Fruit fly (Drosophila melanogaster) whole organism, embryonic: ENCODE results near the gene MEP-1.

Experiments
- Atf3 ChIP-seq: fragments of 200-800 bp; sonication (Bioruptor generic); optimal IDR thresholded peaks from 3 replicates; lab custom pipeline; 2016; ENCODE audit warnings: missing biosample characterization, missing genetic modification characterization
- CG10462 ChIP-seq: fragments of 200-800 bp; sonication (Bioruptor generic); optimal IDR thresholded peaks from 2 replicates; lab custom pipeline; 2016; ENCODE audit warnings: missing biosample characterization, missing genetic modification characterization
- CG11398 ChIP-seq: fragments of 200-800 bp; sonication (Bioruptor generic); optimal IDR thresholded peaks from 2 replicates; lab custom pipeline; 2016; ENCODE audit warnings: missing biosample characterization, missing genetic modification characterization
- CG11723 ChIP-seq: fragments of 200-800 bp; sonication (Bioruptor generic); optimal IDR thresholded peaks from 2 replicates; lab custom pipeline; 2017; ENCODE audit warnings: missing biosample characterization, mild to moderate bottlenecking, missing genetic modification characterization
- CG12659 ChIP-seq: fragments of 200-800 bp; sonication (Bioruptor generic); optimal IDR thresholded peaks from 3 replicates; lab custom pipeline; 2017; ENCODE audit warnings: mild to moderate bottlenecking, missing biosample characterization, missing genetic modification reagents, missing genetic modification characterization
- CG13296 ChIP-seq: fragments of 200-800 bp; sonication (Bioruptor generic); optimal IDR thresholded peaks from 3 replicates; lab custom pipeline; 2018; ENCODE audit warnings: missing biosample characterization, mild to moderate bottlenecking, missing genetic modification characterization
- CG13775 ChIP-seq: fragments of 200-800 bp; sonication (Bioruptor generic); optimal IDR thresholded peaks from 3 replicates; lab custom pipeline; 2017; ENCODE audit warnings: missing biosample characterization, mild to moderate bottlenecking, missing genetic modification characterization
- CG1647 ChIP-seq: fragments of 200-800 bp; sonication (Bioruptor generic); optimal IDR thresholded peaks from 3 replicates; lab custom pipeline; 2016; ENCODE audit warnings: missing biosample characterization, missing genetic modification characterization
- CG17186 ChIP-seq: fragments of 200-800 bp; sonication (Bioruptor generic); optimal IDR thresholded peaks from 3 replicates; lab custom pipeline; 2017; ENCODE audit warnings: missing biosample characterization, missing genetic modification reagents, missing genetic modification characterization
- CG18262 ChIP-seq: fragments of 200-800 bp; optimal IDR thresholded peaks from 3 replicates; lab custom pipeline; 2019; ENCODE audit warnings: missing biosample characterization, mild to moderate bottlenecking, missing genetic modification characterization, moderate library complexity
- CG2116 ChIP-seq: fragments of 200-800 bp; sonication (Bioruptor generic); optimal IDR thresholded peaks from 3 replicates; lab custom pipeline; 2018; ENCODE audit warnings: missing biosample characterization, mild to moderate bottlenecking, missing genetic modification characterization
- CG34422 ChIP-seq: fragments of 200-800 bp; sonication (Bioruptor generic); IDR thresholded peaks from 3 replicates; pipeline ENCODE4 v1.3.6; 2022; ENCODE audit warnings: missing biosample characterization, missing genetic modification characterization
- CG7372 ChIP-seq: fragments of 200-800 bp; sonication (Bioruptor generic); IDR thresholded peaks from 2 replicates; pipeline ENCODE4 v1.3.6; 2022; ENCODE audit warnings: missing biosample characterization, missing genetic modification characterization
- CG7839 ChIP-seq: fragments of 200-800 bp; sonication (Bioruptor generic); optimal IDR thresholded peaks from 3 replicates; lab custom pipeline; 2018; ENCODE audit warnings: missing biosample characterization, mild to moderate bottlenecking, missing genetic modification characterization, moderate library complexity
- CG8281 ChIP-seq: fragments of 200-800 bp; sonication (Bioruptor generic); optimal IDR thresholded peaks from 2 replicates; lab custom pipeline; 2018; ENCODE audit warnings: missing biosample characterization, mild to moderate bottlenecking, missing genetic modification characterization, moderate library complexity
- CG9817 ChIP-seq: fragments of 200-800 bp; sonication (Bioruptor generic); optimal IDR thresholded peaks from 2 replicates; lab custom pipeline; 2018; ENCODE audit warnings: missing biosample characterization, mild to moderate bottlenecking, missing genetic modification characterization, moderate library complexity
- CG9932 ChIP-seq: fragments of 200-800 bp; sonication (Bioruptor generic); IDR thresholded peaks from 2 replicates; pipeline ENCODE4 v1.3.6; 2022; ENCODE audit warnings: missing biosample characterization, missing genetic modification characterization
- Chrac-16 ChIP-seq: fragments of 200-800 bp; sonication (Bioruptor generic); optimal IDR thresholded peaks from 3 replicates; lab custom pipeline; 2016; ENCODE audit warnings: missing biosample characterization, missing genetic modification characterization
- CkIIα-i1 ChIP-seq: fragments of 200-800 bp; sonication (Bioruptor generic); IDR thresholded peaks from 2 replicates; pipeline ENCODE4 v1.3.6; 2022; ENCODE audit warnings: missing biosample characterization, missing genetic modification characterization
- E2f1 ChIP-seq: fragments of 200-800 bp; sonication (Bioruptor generic); IDR thresholded peaks from 2 replicates; pipeline ENCODE4 v1.3.6; 2022; ENCODE audit warnings: missing biosample characterization, missing genetic modification characterization
- HLH54F ChIP-seq: fragments of 200-800 bp; sonication (Bioruptor generic); optimal IDR thresholded peaks from 3 replicates; lab custom pipeline; 2016; ENCODE audit warnings: missing biosample characterization, missing genetic modification characterization
- HLHmδ ChIP-seq: fragments of 200-800 bp; sonication (Bioruptor generic); optimal IDR thresholded peaks from 2 replicates; lab custom pipeline; 2018; ENCODE audit warnings: missing biosample characterization, mild to moderate bottlenecking, missing genetic modification characterization, moderate library complexity
- Hr78 ChIP-seq, 2 experiments: fragments of 200-800 bp in 1 of 2; fragments of >200 bp in 1 of 2; sonication (Bioruptor generic) in 1 of 2; optimal IDR thresholded peaks; 2 replicates each; lab custom pipeline; 2017 to 2019; ENCODE audit warnings: missing biosample characterization in 2 of 2, missing genetic modification characterization in 2 of 2, mild to moderate bottlenecking in 1 of 2, moderate library complexity in 1 of 2
- Lhr ChIP-seq: fragments of 200-800 bp; sonication (Bioruptor generic); optimal IDR thresholded peaks from 3 replicates; lab custom pipeline; 2017; ENCODE audit warnings: mild to moderate bottlenecking, missing biosample characterization, missing genetic modification reagents, missing genetic modification characterization
- Max ChIP-seq: fragments of 200-800 bp; sonication (Bioruptor generic); optimal IDR thresholded peaks from 2 replicates; lab custom pipeline; 2016; ENCODE audit warnings: missing biosample characterization, mild to moderate bottlenecking, missing genetic modification characterization
- Meics ChIP-seq: fragments of 200-800 bp; sonication (Bioruptor generic); optimal IDR thresholded peaks from 2 replicates; lab custom pipeline; 2017; ENCODE audit warnings: missing biosample characterization, mild to moderate bottlenecking, missing genetic modification characterization
- Optix ChIP-seq: fragments of 200-800 bp; sonication (Bioruptor generic); IDR thresholded peaks from 3 replicates; pipeline ENCODE4 v1.3.6; 2022; ENCODE audit warnings: missing biosample characterization, missing genetic modification characterization
- Sin3A ChIP-seq: fragments of >200 bp; optimal IDR thresholded peaks from 2 replicates; lab custom pipeline; 2018
- Six4 ChIP-seq: fragments of 200-800 bp; sonication (Bioruptor generic); optimal IDR thresholded peaks from 2 replicates; lab custom pipeline; 2016; ENCODE audit warnings: missing biosample characterization, missing genetic modification characterization
- YL-1 ChIP-seq: fragments of 200-800 bp; sonication (Bioruptor generic); optimal IDR thresholded peaks from 3 replicates; lab custom pipeline; 2017; ENCODE audit warnings: missing biosample characterization, mild to moderate bottlenecking, missing genetic modification characterization
- bigmax ChIP-seq: fragments of 200-800 bp; sonication (Bioruptor generic); optimal IDR thresholded peaks from 2 replicates; lab custom pipeline; 2018; ENCODE audit warnings: missing biosample characterization, mild to moderate bottlenecking, missing genetic modification characterization
- chif ChIP-seq, 2 experiments: fragments of 200-800 bp; sonication (Bioruptor generic); optimal IDR thresholded peaks; 3 replicates each; lab custom pipeline; 2016; ENCODE audit warnings: missing biosample characterization in 2 of 2, missing genetic modification characterization in 2 of 2
- exex ChIP-seq: fragments of 200-800 bp; sonication (Bioruptor generic); optimal IDR thresholded peaks from 4 replicates; lab custom pipeline; 2018; ENCODE audit warnings: missing biosample characterization, mild to moderate bottlenecking, missing genetic modification characterization, moderate library complexity
- fd3F ChIP-seq: fragments of 200-800 bp; sonication (Bioruptor generic); optimal IDR thresholded peaks from 2 replicates; lab custom pipeline; 2018; ENCODE audit warnings: missing biosample characterization, mild to moderate bottlenecking, missing genetic modification characterization, moderate library complexity
- fd96Cb ChIP-seq: fragments of 200-800 bp; sonication (Bioruptor generic); optimal IDR thresholded peaks from 2 replicates; lab custom pipeline; 2018; ENCODE audit warnings: missing biosample characterization, mild to moderate bottlenecking, missing genetic modification characterization, moderate library complexity
- fru ChIP-seq: fragments of >200 bp; optimal IDR thresholded peaks from 2 replicates; lab custom pipeline; 2017
- gsb-n ChIP-seq: fragments of 200-800 bp; sonication (Bioruptor generic); optimal IDR thresholded peaks from 3 replicates; lab custom pipeline; 2018; ENCODE audit warnings: missing biosample characterization, mild to moderate bottlenecking, missing genetic modification characterization
- odd ChIP-seq: fragments of 200-800 bp; sonication (Bioruptor generic); optimal IDR thresholded peaks from 2 replicates; lab custom pipeline; 2017; ENCODE audit warnings: missing biosample characterization, mild to moderate bottlenecking, missing genetic modification characterization
- org-1 ChIP-seq: fragments of 200-800 bp; sonication (Bioruptor generic); optimal IDR thresholded peaks from 2 replicates; lab custom pipeline; 2017; ENCODE audit warnings: missing biosample characterization, missing genetic modification characterization
- pzg ChIP-seq: fragments of 200-800 bp; sonication (Bioruptor generic); optimal IDR thresholded peaks from 3 replicates; lab custom pipeline; 2018; ENCODE audit warnings: missing biosample characterization, mild to moderate bottlenecking, missing genetic modification characterization, moderate library complexity
- sima ChIP-seq: fragments of 200-800 bp; sonication (Bioruptor generic); optimal IDR thresholded peaks from 2 replicates; lab custom pipeline; 2016; ENCODE audit warnings: missing biosample characterization, missing genetic modification characterization
- sna ChIP-seq: fragments of 200-800 bp; sonication (Bioruptor generic); IDR thresholded peaks from 2 replicates; pipeline ENCODE4 v1.3.6; 2022; ENCODE audit warnings: missing biosample characterization, missing genetic modification characterization; ENCODE audit not compliant: partially characterized antibody
- sr ChIP-seq: fragments of 200-800 bp; sonication (Bioruptor generic); IDR thresholded peaks from 3 replicates; pipeline ENCODE4 v1.3.6; 2022; ENCODE audit warnings: missing biosample characterization, missing genetic modification characterization
- ssp ChIP-seq: fragments of 200-800 bp; sonication (Bioruptor generic); IDR thresholded peaks from 2 replicates; pipeline ENCODE4 v1.3.6; 2022; ENCODE audit warnings: missing biosample characterization, missing genetic modification characterization
- tna ChIP-seq: fragments of 200-800 bp; sonication (Bioruptor generic); IDR thresholded peaks from 2 replicates; pipeline ENCODE4 v1.3.6; 2022; ENCODE audit warnings: missing biosample characterization, missing genetic modification characterization; ENCODE audit not compliant: partially characterized antibody
- trh ChIP-seq: fragments of 200-800 bp; sonication (Bioruptor generic); optimal IDR thresholded peaks from 2 replicates; lab custom pipeline; 2016; ENCODE audit warnings: missing biosample characterization, missing genetic modification characterization
- unc-4 ChIP-seq: fragments of 200-800 bp; sonication (Bioruptor generic); IDR thresholded peaks from 2 replicates; pipeline ENCODE4 v1.3.6; 2022; ENCODE audit warnings: missing biosample characterization, missing genetic modification characterization; ENCODE audit not compliant: partially characterized antibody
- wek ChIP-seq: fragments of 200-800 bp; sonication (Bioruptor generic); optimal IDR thresholded peaks from 3 replicates; lab custom pipeline; 2018; ENCODE audit warnings: missing biosample characterization, mild to moderate bottlenecking, missing genetic modification characterization, moderate library complexity

The MEP-1 gene

dm6 chr3L:2585794-2586741 lies 45.4 kb upstream of the MEP-1 start, which contains the start of gene msn (continued):
- TF ChIP-seq Max (GFP tag; lab: Kevin White, UChicago) (no peak), fd96Cb (tag; lab: Kevin White, UChicago) (no peak), chif (GFP tag; optimal IDR thresholded peaks at IDR 0.05; lab: Kevin White, UChicago) (no peak), org-1 (GFP tag; lab: Kevin White, UChicago) (no peak), CG9817 (no peak), CG18262 (tag; lab: Kevin White, UChicago) (no peak), Optix (GFP tag; lab: Robert Waterston, UW) (0 out of 3 replicates have a peak, but pooled peaks have one; percentile 26), HLH54F (GFP tag; lab: Kevin White, UChicago) (no peak), Chrac-16 (GFP tag; lab: Kevin White, UChicago) (no peak), wek (GFP tag; lab: Kevin White, UChicago) (peak; percentile 54), exex (no peak), ssp (peak; percentile 57), tna (peak; percentile 51), Sin3A (lab: Kevin White, UChicago) (peak; percentile 39), YL-1 (GFP tag; lab: Kevin White, UChicago) (peak; percentile 89), fd3F (GFP tag; lab: Kevin White, UChicago) (no peak), CG34422 (peak; percentile 88; the same call in 2 of the 3 replicates), Six4 (GFP tag; lab: Kevin White, UChicago) (no peak), CG17186 (GFP tag; lab: Kevin White, UChicago) (peak; percentile 40), Meics (GFP tag; lab: Kevin White, UChicago) (no peak), Lhr (GFP tag; lab: Kevin White, UChicago) (peak; percentile 38), trh (GFP tag; lab: Kevin White, UChicago) (no peak), CG8281 (tag; lab: Kevin White, UChicago) (no peak), sima (GFP tag; lab: Kevin White, UChicago) (no peak), sna (GFP tag; lab: Robert Waterston, UW) (peak; percentile 50; the same call in 1 of the 2 replicates), CG9932 (peak; percentile 56), odd (peak; percentile 60), CG13775 (GFP tag; lab: Kevin White, UChicago) (no peak), HLHmδ (GFP tag; lab: Kevin White, UChicago) (peak; percentile 70), CG7372 (no peak), CG12659 (GFP tag; lab: Kevin White, UChicago) (peak; percentile 86), pzg (GFP tag; lab: Kevin White, UChicago) (peak; percentile 94), CG13296 (peak; percentile 26), bigmax (GFP tag; lab: Kevin White, UChicago) (no peak), CG10462 (GFP tag; lab: Kevin White, UChicago) (no peak), CG7839 (no peak), CkIIα-i1 (GFP tag; lab: Robert Waterston, UW) (no peak), gsb-n (tag; lab: Kevin White, UChicago) (peak; percentile 20), Hr78 (GFP tag; optimal IDR thresholded peaks at IDR 0.05; lab: Kevin White, UChicago) (peak in 1 of 2 experiments; percentile 46), CG2116 (GFP tag; lab: Kevin White, UChicago) (peak; percentile 55), sr (GFP tag; lab: Robert Waterston, UW) (peak; percentile 49; the same call in 1 of the 3 replicates), unc-4 (GFP tag; lab: Robert Waterston, UW) (peak; percentile 42; the same call in 1 of the 2 replicates), CG11398 (GFP tag; lab: Kevin White, UChicago) (peak; percentile 11), CG1647 (no peak), fru (lab: Kevin White, UChicago) (no peak), CG11723 (GFP tag; lab: Kevin White, UChicago) (peak; percentile 9), Atf3 (GFP tag; lab: Kevin White, UChicago) (no peak), E2f1 (GFP tag; lab: Robert Waterston, UW) (no peak)
